Worm (Caenorhabditis elegans) whole organism, mixed stage, embryonic: Measurements from ENCODE around the gene H11E01.2.
A peak's percentile ranks its signal among the peaks of the same experiment; 100 is the strongest.

Experiments used
- M03D4.4 ChIP-seq: sonication (generic microtip); optimal IDR thresholded peaks from 2 replicates; lab custom pipeline; 2017; ENCODE audit warnings: mild to moderate bottlenecking, missing genetic modification characterization, missing compliant biosample characterization
- bed-3 ChIP-seq: fragments of 200-800 bp; sonication (Bioruptor generic); optimal IDR thresholded peaks from 3 replicates; lab custom pipeline; 2018; ENCODE audit warnings: mild to moderate bottlenecking, missing genetic modification characterization, moderate library complexity, missing compliant biosample characterization
- blmp-1 ChIP-seq: fragments of 150-350 bp; optimal IDR thresholded peaks from 2 replicates; lab custom pipeline; 2014; ENCODE audit warnings: missing biosample characterization, missing genetic modification characterization
- ceh-43 ChIP-seq: fragments of 200-800 bp; sonication (Bioruptor generic); optimal IDR thresholded peaks from 2 replicates; lab custom pipeline; 2018; ENCODE audit warnings: mild to moderate bottlenecking, missing genetic modification characterization, moderate library complexity, missing compliant biosample characterization
- ceh-83 ChIP-seq: fragments of 200-800 bp; sonication (Bioruptor generic); optimal IDR thresholded peaks from 2 replicates; lab custom pipeline; 2018; ENCODE audit warnings: mild to moderate bottlenecking, missing genetic modification characterization, missing compliant biosample characterization
- ces-1 ChIP-seq: fragments of 150-350 bp; optimal IDR thresholded peaks from 2 replicates; lab custom pipeline; 2014; ENCODE audit warnings: missing biosample characterization, missing genetic modification reagents, missing genetic modification characterization
- cnd-1 ChIP-seq: fragments of 200-800 bp; sonication (Bioruptor generic); optimal IDR thresholded peaks from 2 replicates; lab custom pipeline; 2018; ENCODE audit warnings: mild to moderate bottlenecking, missing genetic modification characterization, missing compliant biosample characterization
- drap-1 ChIP-seq: fragments of 200-800 bp; sonication (Bioruptor generic); optimal IDR thresholded peaks from 3 replicates; lab custom pipeline; 2018; ENCODE audit warnings: mild to moderate bottlenecking, missing genetic modification characterization, missing compliant biosample characterization
- elt-3 ChIP-seq: fragments of 150-350 bp; optimal IDR thresholded peaks from 2 replicates; lab custom pipeline; 2014; ENCODE audit warnings: missing biosample characterization, missing genetic modification characterization
- flh-1 ChIP-seq: fragments of 200-800 bp; sonication (Bioruptor generic); optimal IDR thresholded peaks from 2 replicates; lab custom pipeline; 2018; ENCODE audit warnings: mild to moderate bottlenecking, missing genetic modification characterization, moderate library complexity, missing compliant biosample characterization
- ham-2 ChIP-seq: fragments of 200-800 bp; sonication (Bioruptor generic); optimal IDR thresholded peaks from 2 replicates; lab custom pipeline; 2018; ENCODE audit warnings: mild to moderate bottlenecking, missing genetic modification characterization, missing compliant biosample characterization
- hlh-1 ChIP-seq: fragments of 150-350 bp; optimal IDR thresholded peaks from 2 replicates; lab custom pipeline; 2014; ENCODE audit warnings: missing biosample characterization, missing genetic modification reagents, missing genetic modification characterization
- lin-32 ChIP-seq: fragments of 200-800 bp; sonication (Bioruptor generic); optimal IDR thresholded peaks from 2 replicates; lab custom pipeline; 2018; ENCODE audit warnings: mild to moderate bottlenecking, missing genetic modification characterization, missing compliant biosample characterization
- lsy-2 ChIP-seq: fragments of 150-350 bp; optimal IDR thresholded peaks from 2 replicates; lab custom pipeline; 2014; ENCODE audit warnings: missing biosample characterization, missing genetic modification characterization
- mab-5 ChIP-seq: fragments of 150-350 bp; optimal IDR thresholded peaks from 2 replicates; lab custom pipeline; 2014; ENCODE audit warnings: missing biosample characterization, missing genetic modification characterization
- mls-2 ChIP-seq: sonication (generic microtip); optimal IDR thresholded peaks from 2 replicates; lab custom pipeline; 2016; ENCODE audit warnings: mild to moderate bottlenecking, missing genetic modification characterization, moderate library complexity, missing compliant biosample characterization
- nhr-12 ChIP-seq: fragments of 150-350 bp; optimal IDR thresholded peaks from 2 replicates; lab custom pipeline; 2014; ENCODE audit warnings: missing biosample characterization, missing genetic modification characterization
- nhr-2 ChIP-seq: fragments of 150-350 bp; optimal IDR thresholded peaks from 2 replicates; lab custom pipeline; 2014; ENCODE audit warnings: missing biosample characterization, missing genetic modification characterization
- nhr-237 ChIP-seq: fragments of 150-350 bp; optimal IDR thresholded peaks from 2 replicates; lab custom pipeline; 2014; ENCODE audit warnings: missing biosample characterization, missing genetic modification characterization
- nhr-76 ChIP-seq: sonication (generic microtip); optimal IDR thresholded peaks from 2 replicates; lab custom pipeline; 2017; ENCODE audit warnings: missing biosample characterization, missing genetic modification characterization
- pha-4 ChIP-seq: fragments of 150-350 bp; optimal IDR thresholded peaks from 2 replicates; lab custom pipeline; 2018; ENCODE audit warnings: missing biosample characterization, missing genetic modification reagents, missing genetic modification characterization
- snpc-4 ChIP-seq: fragments of 150-350 bp; optimal IDR thresholded peaks from 2 replicates; lab custom pipeline; 2014; ENCODE audit warnings: missing biosample characterization, missing genetic modification characterization
- sptf-1 ChIP-seq: sonication (generic microtip); optimal IDR thresholded peaks from 2 replicates; lab custom pipeline; 2017; ENCODE audit warnings: mild to moderate bottlenecking, missing genetic modification characterization, moderate library complexity, missing compliant biosample characterization
- tbx-8 ChIP-seq: fragments of 200-800 bp; sonication (Bioruptor generic); optimal IDR thresholded peaks from 2 replicates; lab custom pipeline; 2018; ENCODE audit warnings: mild to moderate bottlenecking, missing genetic modification characterization, moderate library complexity, missing compliant biosample characterization
- unc-120 ChIP-seq: sonication (generic microtip); optimal IDR thresholded peaks from 2 replicates; lab custom pipeline; 2017; ENCODE audit warnings: missing genetic modification characterization, missing compliant biosample characterization; ENCODE audit not compliant: poor library complexity, severe bottlenecking
- unc-39 ChIP-seq: fragments of 150-350 bp; optimal IDR thresholded peaks from 2 replicates; lab custom pipeline; 2014; ENCODE audit warnings: missing biosample characterization, missing genetic modification characterization
- unc-62 ChIP-seq: fragments of 150-350 bp; optimal IDR thresholded peaks from 2 replicates; lab custom pipeline; 2014; ENCODE audit warnings: missing biosample characterization, missing genetic modification reagents, missing genetic modification characterization
- zip-8 ChIP-seq: fragments of 150-350 bp; optimal IDR thresholded peaks from 2 replicates; lab custom pipeline; 2014; ENCODE audit warnings: missing biosample characterization, missing genetic modification characterization
- ztf-11 ChIP-seq: fragments of 150-350 bp; optimal IDR thresholded peaks from 2 replicates; lab custom pipeline; 2014; ENCODE audit warnings: missing biosample characterization, missing genetic modification characterization

H11E01.2 gene

ce11 chrX:1583980-1584379 is 36.9 kb upstream of the H11E01.2 start:
- TF ChIP-seq ham-2 (no peak), mab-5 (tag; lab: Kevin White, UChicago) (no peak), snpc-4 (tag; lab: Kevin White, UChicago) (no peak), sptf-1 (tag; lab: Kevin White, UChicago) (no peak), flh-1 (no peak), lsy-2 (tag; lab: Kevin White, UChicago) (no peak)

ce11 chrX:1587082-1587481 is 33.8 kb upstream of the H11E01.2 start:
- TF ChIP-seq mls-2 (tag; lab: Kevin White, UChicago) = no peak
- no peak for TF ChIP-seq nhr-76 (tag; lab: Kevin White, UChicago)
- no peak for TF ChIP-seq unc-120 (tag; lab: Kevin White, UChicago)
- no peak for TF ChIP-seq flh-1
- TF ChIP-seq hlh-1 (tag; lab: Kevin White, UChicago) = no peak
- no peak for TF ChIP-seq lsy-2 (tag; lab: Kevin White, UChicago)
- no peak for TF ChIP-seq pha-4
- no peak for TF ChIP-seq ceh-83 (GFP tag; lab: Kevin White, UChicago)

ce11 chrX:1589114-1589902 is 31.5 kb upstream of the H11E01.2 start:
- TF ChIP-seq elt-3 (tag; lab: Kevin White, UChicago) (no peak), ceh-83 (GFP tag; lab: Kevin White, UChicago) (no peak), M03D4.4 (tag; lab: Kevin White, UChicago) (no peak), drap-1 (no peak), unc-62 (GFP tag; lab: Kevin White, UChicago) (no peak), unc-39 (no peak), nhr-12 (tag; lab: Kevin White, UChicago) (no peak), zip-8 (tag; lab: Kevin White, UChicago) (no peak), blmp-1 (tag; lab: Kevin White, UChicago) (no peak), snpc-4 (tag; lab: Kevin White, UChicago) (no peak), lsy-2 (tag; lab: Kevin White, UChicago) (no peak), nhr-2 (no peak), nhr-237 (tag; lab: Kevin White, UChicago) (no peak), mab-5 (tag; lab: Kevin White, UChicago) (no peak), mls-2 (tag; lab: Kevin White, UChicago) (no peak), ham-2 (no peak)

ce11 chrX:1589962-1590361 is 30.9 kb upstream of the H11E01.2 start:
- TF ChIP-seq bed-3 (GFP tag; lab: Kevin White, UChicago) = no peak
- TF ChIP-seq lin-32 (GFP tag; lab: Kevin White, UChicago) = no peak
- TF ChIP-seq nhr-12 (tag; lab: Kevin White, UChicago) = no peak
- TF ChIP-seq ceh-43 (GFP tag; lab: Kevin White, UChicago) = no peak
- TF ChIP-seq sptf-1 (tag; lab: Kevin White, UChicago) = no peak
- no peak for TF ChIP-seq pha-4
- no peak for TF ChIP-seq unc-39
- TF ChIP-seq ztf-11 (tag; lab: Kevin White, UChicago) = no peak
- TF ChIP-seq cnd-1 (tag; lab: Kevin White, UChicago) = no peak
- no peak for TF ChIP-seq ceh-83 (GFP tag; lab: Kevin White, UChicago)
- TF ChIP-seq M03D4.4 (tag; lab: Kevin White, UChicago) = no peak
- no peak for TF ChIP-seq flh-1
- TF ChIP-seq ham-2 = no peak
- no peak for TF ChIP-seq hlh-1 (tag; lab: Kevin White, UChicago)

DNA sequence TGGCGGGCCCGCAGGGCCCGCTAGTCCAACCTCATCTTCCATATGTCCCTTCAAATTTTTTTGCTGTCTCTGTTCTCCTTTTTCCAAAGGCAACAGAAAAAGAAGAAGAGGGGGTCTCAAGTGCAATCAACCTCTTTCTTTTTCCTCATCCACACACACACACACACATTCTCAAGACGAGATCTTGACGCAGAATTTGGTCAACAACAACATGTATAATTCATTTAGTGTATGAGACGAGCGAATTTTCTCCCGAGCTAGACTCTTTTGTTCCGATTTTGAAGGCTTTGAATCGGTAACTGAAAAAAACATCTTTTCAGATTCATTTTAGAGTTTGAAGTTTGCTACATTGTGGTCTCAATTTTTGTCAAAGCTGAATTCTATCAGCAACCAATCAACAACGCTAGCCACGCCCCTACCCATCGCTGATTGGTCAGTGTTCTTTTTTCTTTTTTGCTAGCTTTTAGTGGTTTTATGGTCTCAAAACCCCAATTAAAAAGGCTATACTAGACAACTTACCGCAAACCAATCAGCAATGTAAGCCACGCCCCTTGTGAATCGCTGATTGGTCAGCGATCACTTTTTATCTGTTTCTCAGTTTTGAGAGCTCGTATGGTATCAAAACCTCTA is 22.7 kb upstream of the H11E01.2 start:
- TF ChIP-seq ces-1 (GFP tag; lab: Kevin White, UChicago) = peak; percentile 81
- no peak for TF ChIP-seq tbx-8
